Fruit fly (Drosophila melanogaster) whole organism, prepupa: ENCODE results near the gene CG33769.
A peak's percentile ranks its signal among the peaks of the same experiment; 100 is the strongest.
"Not testable (repeated sequence)": the region's sequence is repeated elsewhere in the genome, so short reads cannot be mapped to it uniquely, and the experiment has no call there.

Experiments
- Blimp-1 ChIP-seq: fragments of 200-800 bp; sonication (Bioruptor generic); optimal IDR thresholded peaks from 3 replicates; lab custom pipeline; 2017; ENCODE audit warnings: missing biosample characterization, missing genetic modification characterization, mild to moderate bottlenecking, moderate library complexity, missing genetic modification reagents
- CG11762 ChIP-seq: fragments of 200-800 bp; sonication (Bioruptor generic); optimal IDR thresholded peaks from 3 replicates; lab custom pipeline; 2016; ENCODE audit warnings: missing biosample characterization, missing genetic modification characterization; ENCODE audit not compliant: insufficient read depth
- CG11902 ChIP-seq: fragments of 200-800 bp; sonication (Bioruptor generic); optimal IDR thresholded peaks from 3 replicates; lab custom pipeline; 2016; ENCODE audit warnings: missing biosample characterization, missing genetic modification characterization
- CG15336 ChIP-seq: fragments of 200-800 bp; sonication (Bioruptor generic); IDR thresholded peaks from 2 replicates; pipeline ENCODE4 v1.3.6; 2022; ENCODE audit warnings: missing biosample characterization, missing genetic modification characterization
- CG1621 ChIP-seq: fragments of 200-800 bp; sonication (Bioruptor generic); optimal IDR thresholded peaks from 3 replicates; lab custom pipeline; 2018; ENCODE audit warnings: missing biosample characterization, mild to moderate bottlenecking, missing genetic modification characterization
- CG16779 ChIP-seq: fragments of 200-800 bp; sonication (Bioruptor generic); optimal IDR thresholded peaks from 3 replicates; lab custom pipeline; 2017; ENCODE audit warnings: missing biosample characterization, mild to moderate bottlenecking, missing genetic modification characterization
- CG3032 ChIP-seq: fragments of 200-800 bp; optimal IDR thresholded peaks from 2 replicates; lab custom pipeline; 2019; ENCODE audit warnings: missing biosample characterization, mild to moderate bottlenecking, missing genetic modification characterization, moderate library complexity
- CG31627 ChIP-seq: fragments of 200-800 bp; sonication (Bioruptor generic); optimal IDR thresholded peaks from 3 replicates; lab custom pipeline; 2016; ENCODE audit warnings: missing biosample characterization, missing genetic modification characterization
- CG32006 ChIP-seq: fragments of 200-800 bp; sonication (Bioruptor generic); optimal IDR thresholded peaks from 3 replicates; lab custom pipeline; 2017; ENCODE audit warnings: missing biosample characterization, mild to moderate bottlenecking, missing genetic modification characterization
- CG3919 ChIP-seq: fragments of 200-800 bp; sonication (Bioruptor generic); optimal IDR thresholded peaks from 3 replicates; lab custom pipeline; 2016; ENCODE audit warnings: missing biosample characterization, missing genetic modification characterization
- CG4318 ChIP-seq: fragments of 200-800 bp; sonication (Bioruptor generic); optimal IDR thresholded peaks from 3 replicates; lab custom pipeline; 2017; ENCODE audit warnings: missing biosample characterization, mild to moderate bottlenecking, missing genetic modification characterization
- CG6792 ChIP-seq: fragments of 200-800 bp; sonication (Bioruptor generic); optimal IDR thresholded peaks from 3 replicates; lab custom pipeline; 2016; ENCODE audit warnings: missing biosample characterization, missing genetic modification characterization
- CG6854 ChIP-seq: fragments of 200-800 bp; sonication (Bioruptor generic); optimal IDR thresholded peaks from 2 replicates; lab custom pipeline; 2017; ENCODE audit warnings: missing biosample characterization, mild to moderate bottlenecking, missing genetic modification characterization
- CG9139 ChIP-seq: fragments of 200-800 bp; sonication (Bioruptor generic); optimal IDR thresholded peaks from 3 replicates; lab custom pipeline; 2017; ENCODE audit warnings: missing biosample characterization, mild to moderate bottlenecking, missing genetic modification characterization
- Eip78C ChIP-seq: fragments of 200-800 bp; sonication (Bioruptor generic); peaks from one replicate; lab custom pipeline; 2016; ENCODE audit warnings: missing biosample characterization, missing genetic modification characterization
- Eip93F ChIP-seq: fragments of 200-800 bp; sonication (Bioruptor generic); optimal IDR thresholded peaks from 2 replicates; lab custom pipeline; 2016; ENCODE audit warnings: missing biosample characterization, mild to moderate bottlenecking, missing genetic modification characterization
- Ets96B ChIP-seq: fragments of 200-800 bp; optimal IDR thresholded peaks from 2 replicates; lab custom pipeline; 2019; ENCODE audit warnings: missing biosample characterization, mild to moderate bottlenecking, missing genetic modification characterization, moderate library complexity
- Gug ChIP-seq: fragments of 200-800 bp; sonication (Bioruptor generic); IDR thresholded peaks from 2 replicates; pipeline ENCODE4 v1.3.6; 2022; ENCODE audit warnings: missing biosample characterization, missing genetic modification characterization
- Hr39 ChIP-seq: fragments of 200-800 bp; sonication (Bioruptor generic); optimal IDR thresholded peaks from 2 replicates; lab custom pipeline; 2016; ENCODE audit warnings: missing biosample characterization, missing genetic modification characterization
- OdsH ChIP-seq: fragments of 200-800 bp; sonication (Bioruptor generic); optimal IDR thresholded peaks from 3 replicates; lab custom pipeline; 2016; ENCODE audit warnings: missing biosample characterization, missing genetic modification characterization
- Smox ChIP-seq: fragments of 200-800 bp; sonication (Bioruptor generic); optimal IDR thresholded peaks from 3 replicates; lab custom pipeline; 2016; ENCODE audit warnings: missing biosample characterization, missing genetic modification characterization
- Sox102F ChIP-seq: fragments of 200-800 bp; sonication (Bioruptor generic); optimal IDR thresholded peaks from 2 replicates; lab custom pipeline; 2016; ENCODE audit warnings: missing biosample characterization, mild to moderate bottlenecking, missing genetic modification characterization
- Sox14 ChIP-seq: fragments of 200-800 bp; sonication (Bioruptor generic); optimal IDR thresholded peaks from 3 replicates; lab custom pipeline; 2016; ENCODE audit warnings: missing biosample characterization, missing genetic modification characterization
- Sox15 ChIP-seq: fragments of 200-800 bp; sonication (Bioruptor generic); optimal IDR thresholded peaks from 3 replicates; lab custom pipeline; 2016; ENCODE audit warnings: missing biosample characterization, missing genetic modification characterization
- acj6 ChIP-seq: fragments of 200-800 bp; sonication (Bioruptor generic); optimal IDR thresholded peaks from 3 replicates; lab custom pipeline; 2016; ENCODE audit warnings: missing biosample characterization, missing genetic modification characterization
- cyc ChIP-seq: fragments of 200-800 bp; sonication (Bioruptor generic); optimal IDR thresholded peaks from 3 replicates; lab custom pipeline; 2016; ENCODE audit warnings: missing biosample characterization, missing genetic modification characterization
- eg ChIP-seq: fragments of 200-800 bp; sonication (Bioruptor generic); IDR thresholded peaks from 3 replicates; pipeline ENCODE4 v1.3.6; 2022; ENCODE audit warnings: missing biosample characterization, missing genetic modification characterization
- esn ChIP-seq: fragments of 200-800 bp; sonication (Bioruptor generic); optimal IDR thresholded peaks from 2 replicates; lab custom pipeline; 2016; ENCODE audit warnings: missing biosample characterization, mild to moderate bottlenecking, missing genetic modification characterization, moderate library complexity
- fd59A ChIP-seq: fragments of 200-800 bp; sonication (Bioruptor generic); optimal IDR thresholded peaks from 2 replicates; lab custom pipeline; 2017; ENCODE audit warnings: missing biosample characterization, mild to moderate bottlenecking, missing genetic modification characterization, missing genetic modification reagents
- fkh ChIP-seq: fragments of 200-800 bp; sonication (Bioruptor generic); optimal IDR thresholded peaks from 3 replicates; lab custom pipeline; 2017; ENCODE audit warnings: missing biosample characterization, mild to moderate bottlenecking, missing genetic modification characterization, moderate library complexity
- pdm3 ChIP-seq: fragments of 200-800 bp; sonication (Bioruptor generic); optimal IDR thresholded peaks from 3 replicates; lab custom pipeline; 2016; ENCODE audit warnings: missing biosample characterization, missing genetic modification characterization
- spab ChIP-seq: fragments of 200-800 bp; sonication (Bioruptor generic); optimal IDR thresholded peaks from 2 replicates; lab custom pipeline; 2017; ENCODE audit warnings: missing biosample characterization, mild to moderate bottlenecking, missing genetic modification characterization, missing genetic modification reagents
- vri ChIP-seq: fragments of 200-800 bp; sonication (Bioruptor generic); optimal IDR thresholded peaks from 3 replicates; lab custom pipeline; 2016; ENCODE audit warnings: missing biosample characterization, mild to moderate bottlenecking, missing genetic modification characterization

Gene CG33769

dm6 chr3L:22671699-22672276, 24.1 kb downstream of the CG33769 start:
- TF ChIP-seq fkh (GFP tag; lab: Kevin White, UChicago) (peak; percentile 55), CG6854 (no peak), spab (GFP tag; lab: Kevin White, UChicago) (no peak), CG11762 (GFP tag; lab: Kevin White, UChicago) (no peak), Sox14 (GFP tag; lab: Kevin White, UChicago) (no peak), CG11902 (no peak), Ets96B (tag; lab: Kevin White, UChicago) (no peak), CG9139 (GFP tag; lab: Kevin White, UChicago) (no peak)

dm6 chr3L:22680932-22681331, 33.2 kb downstream of the CG33769 start:
- TF ChIP-seq fkh (GFP tag; lab: Kevin White, UChicago): no peak
- TF ChIP-seq CG31627: no peak
- no peak for TF ChIP-seq CG1621 (tag; lab: Kevin White, UChicago)
- no peak for TF ChIP-seq CG11762 (GFP tag; lab: Kevin White, UChicago)
- no peak for TF ChIP-seq OdsH (GFP tag; lab: Kevin White, UChicago)
- no peak for TF ChIP-seq Ets96B (tag; lab: Kevin White, UChicago)
- peak; percentile 61 for TF ChIP-seq CG3032 (tag; lab: Kevin White, UChicago)

- TF ChIP-seq vri (GFP tag; lab: Kevin White, UChicago) (no peak), OdsH (GFP tag; lab: Kevin White, UChicago) (no peak), esn (GFP tag; lab: Kevin White, UChicago) (no peak), CG6792 (GFP tag; lab: Kevin White, UChicago) (no peak), acj6 (no peak), CG16779 (tag; lab: Kevin White, UChicago) (no peak), CG32006 (no peak), cyc (GFP tag; lab: Kevin White, UChicago) (no peak), Sox15 (GFP tag; lab: Kevin White, UChicago) (no peak), Blimp-1 (no peak), CG31627 (no peak), Eip93F (no peak), pdm3 (GFP tag; lab: Kevin White, UChicago) (no peak), Sox102F (GFP tag; lab: Kevin White, UChicago) (no peak), CG6854 (no peak), fd59A (GFP tag; lab: Kevin White, UChicago) (no peak), CG15336 (GFP tag; lab: Robert Waterston, UW) (no peak), Hr39 (GFP tag; lab: Kevin White, UChicago) (no peak)
Measured at dm6 chr3L:22686987-22687386, 39.3 kb downstream of the CG33769 start, which contains the start of the genes CG14455 and CG14456. Gene CG14455 (minus strand): TSS chr3L:22687087. Gene CG14456 (plus strand): TSS chr3L:22687222.

- not testable (repeated sequence) for TF ChIP-seq Sox102F (GFP tag; lab: Kevin White, UChicago); eg; cyc (GFP tag; lab: Kevin White, UChicago)
- TF ChIP-seq, all 60 proteins: peak for 0; not testable (repeated sequence) for 60
Measured at dm6 chr3L:22692428-22692827, 44.7 kb downstream of the CG33769 start, which contains the start of gene CG14454. Gene CG14454 (minus strand): TSS chr3L:22692528.

dm6 chr3L:22693712-22694111, 46.0 kb downstream of the CG33769 start, which contains the start of the genes CG12546 and CG14453:
Gene CG12546 (minus strand): TSS chr3L:22693812.
Gene CG14453 (plus strand): TSS chr3L:22694083.
- TF ChIP-seq pdm3 (GFP tag; lab: Kevin White, UChicago): no peak
- TF ChIP-seq esn (GFP tag; lab: Kevin White, UChicago): no peak

dm6 chr3L:22695653-22696052, 47.9 kb downstream of the CG33769 start, which contains the start of gene CG14452:
Gene CG14452 (plus strand): TSS chr3L:22695953.
- TF ChIP-seq CG3919 (GFP tag; lab: Kevin White, UChicago): no peak
- no peak for TF ChIP-seq Smox (GFP tag; lab: Kevin White, UChicago)
- TF ChIP-seq CG11762 (GFP tag; lab: Kevin White, UChicago): no peak
- no peak for TF ChIP-seq Eip78C (GFP tag; lab: Kevin White, UChicago)
- TF ChIP-seq CG4318: no peak
- TF ChIP-seq Sox14 (GFP tag; lab: Kevin White, UChicago): no peak
- TF ChIP-seq pdm3 (GFP tag; lab: Kevin White, UChicago): no peak
- TF ChIP-seq Gug (GFP tag; lab: Robert Waterston, UW): no peak
- TF ChIP-seq esn (GFP tag; lab: Kevin White, UChicago): no peak
- no peak for TF ChIP-seq CG9139 (GFP tag; lab: Kevin White, UChicago)
- TF ChIP-seq CG1621 (tag; lab: Kevin White, UChicago): no peak
